Worm (Caenorhabditis elegans) whole organism, L2 larva: ENCODE measurements around the gene spig-9.

Experiments
- ama-1 ChIP-seq: fragments of 150-350 bp; optimal IDR thresholded peaks from 2 replicates; lab custom pipeline; 2018; ENCODE audit warnings: inconsistent platforms
- elt-3 ChIP-seq: sonication (generic microtip); optimal IDR thresholded peaks from 2 replicates; lab custom pipeline; 2017; ENCODE audit warnings: missing biosample characterization, missing genetic modification characterization
- mab-5 ChIP-seq: fragments of 150-350 bp; optimal IDR thresholded peaks from 2 replicates; lab custom pipeline; 2014; ENCODE audit warnings: missing biosample characterization, missing genetic modification characterization
- mdl-1 ChIP-seq, 2 experiments: fragments of 150-350 bp in 1 of 2; sonication (generic microtip) in 1 of 2; optimal IDR thresholded peaks; 2 replicates each; lab custom pipeline; 2017; ENCODE audit warnings: missing biosample characterization in 2 of 2, missing genetic modification characterization in 2 of 2
- nhr-77 ChIP-seq: fragments of 150-350 bp; optimal IDR thresholded peaks from 2 replicates; lab custom pipeline; 2014; ENCODE audit warnings: missing biosample characterization, missing genetic modification characterization
- skn-1 ChIP-seq: sonication (generic microtip); optimal IDR thresholded peaks from 2 replicates; lab custom pipeline; 2017; ENCODE audit warnings: missing biosample characterization, missing genetic modification characterization

DNA sequence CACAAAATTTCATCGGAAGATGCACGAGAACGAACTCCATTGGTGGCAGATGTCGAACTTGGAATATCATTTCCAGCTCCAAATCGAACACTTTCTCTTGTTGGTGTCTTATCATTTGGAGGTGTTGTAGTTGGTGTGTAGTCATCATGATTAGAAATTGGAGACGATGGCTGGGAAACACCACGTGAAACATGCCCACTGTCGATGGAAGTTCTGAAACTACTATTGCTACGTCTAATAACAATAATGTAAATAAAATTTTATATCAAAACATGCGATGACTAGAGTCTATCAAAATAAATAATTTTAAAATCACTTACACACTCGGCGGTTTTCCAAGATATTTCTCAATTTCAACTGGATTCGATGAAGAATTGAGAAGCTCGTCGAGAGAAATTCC, 40.6 kb upstream of the spig-9 start:
- TF ChIP-seq skn-1 (tag; lab: Kevin White, UChicago): no peak
- TF ChIP-seq elt-3 (tag; lab: Kevin White, UChicago): no peak
- no peak for TF ChIP-seq ama-1 (lab: Kevin White, UChicago)
- no peak for TF ChIP-seq nhr-77 (tag; lab: Kevin White, UChicago)
- no peak for TF ChIP-seq mdl-1 (tag; optimal IDR thresholded peaks at IDR 0.05; lab: Kevin White, UChicago)
- no peak for TF ChIP-seq mab-5 (tag; lab: Kevin White, UChicago)
